Worm (Caenorhabditis elegans) whole organism, L1 larva: ENCODE results near the gene T25B9.6.

Experiments used
- aly-2 ChIP-seq: fragments of 150-350 bp; optimal IDR thresholded peaks from 2 replicates; lab custom pipeline; 2014; ENCODE audit warnings: missing biosample characterization, missing genetic modification characterization
- ama-1 ChIP-seq: fragments of 150-350 bp; optimal IDR thresholded peaks from 2 replicates; lab custom pipeline; 2014
- fos-1 ChIP-seq: fragments of 150-350 bp; optimal IDR thresholded peaks from 2 replicates; lab custom pipeline; 2014; ENCODE audit warnings: missing biosample characterization, missing genetic modification characterization
- hlh-4 ChIP-seq: sonication (generic microtip); optimal IDR thresholded peaks from 2 replicates; lab custom pipeline; 2016; ENCODE audit warnings: mild to moderate bottlenecking, missing genetic modification characterization, missing compliant biosample characterization
- lsy-2 ChIP-seq, 2 experiments: fragments of 150-350 bp; optimal IDR thresholded peaks; 2 replicates each; lab custom pipeline; 2014; ENCODE audit warnings: missing biosample characterization in 2 of 2, missing genetic modification characterization in 2 of 2
- nhr-12 ChIP-seq: sonication (generic microtip); optimal IDR thresholded peaks from 2 replicates; lab custom pipeline; 2017; ENCODE audit warnings: missing biosample characterization, missing genetic modification characterization
- nhr-237 ChIP-seq: fragments of 150-350 bp; optimal IDR thresholded peaks from 2 replicates; lab custom pipeline; 2014; ENCODE audit warnings: missing biosample characterization, missing genetic modification characterization
- nhr-90 ChIP-seq: sonication (generic microtip); optimal IDR thresholded peaks from 2 replicates; lab custom pipeline; 2016; ENCODE audit warnings: mild to moderate bottlenecking, missing genetic modification characterization, missing compliant biosample characterization; ENCODE audit not compliant: poor library complexity
- unc-62 ChIP-seq: fragments of 150-350 bp; optimal IDR thresholded peaks from 2 replicates; lab custom pipeline; 2014; ENCODE audit warnings: missing biosample characterization, missing genetic modification reagents, missing genetic modification characterization

DNA sequence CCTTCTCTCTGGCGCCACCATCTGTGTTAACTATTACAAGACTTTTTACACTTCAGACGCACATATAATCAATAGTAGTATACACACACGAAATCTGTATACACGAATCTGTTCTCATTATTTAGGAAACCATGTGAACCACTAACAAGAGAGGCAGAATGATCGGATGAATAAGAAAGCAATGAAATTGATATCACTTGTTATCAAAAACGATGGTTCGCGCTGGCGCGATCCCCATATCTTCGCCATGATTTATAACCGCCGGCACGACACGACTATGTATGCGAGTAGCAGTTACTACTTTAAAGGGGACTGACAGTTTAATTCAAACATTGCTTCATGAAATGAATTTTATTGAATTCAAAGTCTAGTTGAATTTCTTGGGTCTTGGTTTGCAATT, 23.4 kb downstream of the T25B9.6 start:
- TF ChIP-seq unc-62 (GFP tag; lab: Kevin White, UChicago) = no peak
- no peak for TF ChIP-seq nhr-12
- TF ChIP-seq nhr-237 = no peak
- TF ChIP-seq nhr-90 (tag; lab: Kevin White, UChicago) = no peak
- TF ChIP-seq ama-1 (lab: Kevin White, UChicago) = no peak
- TF ChIP-seq hlh-4 (tag; lab: Kevin White, UChicago) = no peak
- no peak for TF ChIP-seq aly-2 (tag; lab: Kevin White, UChicago)
- no peak for TF ChIP-seq fos-1 (tag; lab: Kevin White, UChicago)
- no peak for TF ChIP-seq lsy-2 (tag; optimal IDR thresholded peaks at IDR 0.05; lab: Kevin White, UChicago)
